Worm (Caenorhabditis elegans): ENCODE measurements around the gene C40H1.9.

ce11 chrIII:9326528-9326927, 6.8 kb downstream of the C40H1.9 start:
- TF ChIP-seq madf-9 (GFP tag; conservative IDR thresholded peaks at IDR 0.05) (no peak), lsy-2 (tag; optimal IDR thresholded peaks at IDR 0.05) (no peak), skn-1 (tag; optimal IDR thresholded peaks at IDR 0.05) (no peak), nhr-11 (tag; optimal IDR thresholded peaks at IDR 0.05) (no peak), nhr-6 (tag; optimal IDR thresholded peaks at IDR 0.05) (no peak), unc-62 (GFP tag; optimal IDR thresholded peaks at IDR 0.05 in 1 of 2) (peak; percentile 8 to 69), unc-62 (tag; optimal IDR thresholded peaks at IDR 0.05) (no peak), ces-1 (GFP tag; optimal IDR thresholded peaks at IDR 0.05) (no peak), fkh-10 (GFP tag; optimal IDR thresholded peaks at IDR 0.05) (no peak), hif-1 (tag; optimal IDR thresholded peaks at IDR 0.05) (no peak), nhr-76 (tag; optimal IDR thresholded peaks at IDR 0.05) (no peak), jun-1 (tag; optimal IDR thresholded peaks at IDR 0.05) (no peak), F44E2.7 (GFP tag; IDR thresholded peaks at IDR 0.05) (no peak), ZK546.5 (tag; optimal IDR thresholded peaks at IDR 0.05) (no peak)
